Fruit fly (Drosophila melanogaster): ENCODE results near the gene JMJD6.

- TF ChIP-seq dsf (GFP tag; optimal IDR thresholded peaks at IDR 0.05; ENCODE audit: borderline replicate concordance) (no peak), h (GFP tag; optimal IDR thresholded peaks at IDR 0.05) (no peak), pan (optimal IDR thresholded peaks at IDR 0.05) (no peak), N (GFP tag; optimal IDR thresholded peaks at IDR 0.05) (no peak), CG32264 (GFP tag; optimal IDR thresholded peaks at IDR 0.05) (no peak), ey (GFP tag; optimal IDR thresholded peaks at IDR 0.05) (no peak)
Measured at dm6 chr3R:22381077-22381476, 18.9 kb upstream of the JMJD6 start, which contains the start of gene CG43342.

All from whole organism, wandering third instar larva.